Worm (Caenorhabditis elegans): ENCODE data around the gene T19C3.5.
A peak's percentile ranks its signal among the peaks of the same experiment; 100 is the strongest.

DNA sequence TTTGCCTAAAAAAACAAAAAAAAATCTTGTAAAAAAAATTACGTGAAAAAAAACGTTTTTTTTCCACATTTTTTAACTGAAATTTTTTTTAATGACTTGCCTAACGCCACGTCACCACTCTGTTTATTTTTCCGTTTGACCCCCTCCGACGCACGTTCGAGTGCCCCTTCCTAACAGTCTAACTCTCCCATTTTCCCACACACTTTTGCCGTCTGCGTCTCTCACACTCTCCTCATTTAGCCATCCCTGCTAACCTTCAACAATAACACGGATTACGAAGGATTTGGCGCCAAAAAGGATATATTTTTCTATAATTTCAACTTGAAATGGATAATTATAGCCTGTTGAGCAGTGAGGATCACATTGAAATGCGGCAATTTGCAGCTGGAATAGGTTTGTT lies 19.5 kb upstream of the T19C3.5 start:
- TF ChIP-seq nhr-28 (tag; optimal IDR thresholded peaks at IDR 0.05) (no peak), unc-62 (GFP tag; optimal IDR thresholded peaks at IDR 0.05) (no peak), unc-39 (tag; optimal IDR thresholded peaks at IDR 0.05) (no peak), ama-1 (optimal IDR thresholded peaks at IDR 0.05) (no peak), snpc-4 (tag; optimal IDR thresholded peaks at IDR 0.05) (no peak), ztf-4 (tag; optimal IDR thresholded peaks at IDR 0.05) (no peak), ztf-11 (tag; optimal IDR thresholded peaks at IDR 0.05) (no peak), daf-12 (tag; optimal IDR thresholded peaks at IDR 0.05) (no peak), sea-2 (GFP tag; optimal IDR thresholded peaks at IDR 0.05) (no peak), nfya-1 (tag; optimal IDR thresholded peaks at IDR 0.05; ENCODE audit: insufficient read depth) (peak; percentile 26), hmg-11 (tag; optimal IDR thresholded peaks at IDR 0.05) (peak; percentile 47), R02D3.7 (tag; optimal IDR thresholded peaks at IDR 0.05) (no peak)

Data from whole organism, L3 larva.